Worm (Caenorhabditis elegans) whole organism, L1 larva: ENCODE measurements around the gene bmy-1.
A peak's percentile ranks its signal among the peaks of the same experiment; 100 is the strongest.

Experiments used
- aha-1 ChIP-seq: fragments of 150-350 bp; optimal IDR thresholded peaks from 2 replicates; lab custom pipeline; 2014; ENCODE audit warnings: missing biosample characterization, missing genetic modification characterization
- ama-1 ChIP-seq: fragments of 150-350 bp; optimal IDR thresholded peaks from 2 replicates; lab custom pipeline; 2014
- ceh-63 ChIP-seq: fragments of 200-800 bp; sonication (Bioruptor generic); optimal IDR thresholded peaks from 2 replicates; lab custom pipeline; 2018; ENCODE audit warnings: mild to moderate bottlenecking, missing genetic modification characterization, missing compliant biosample characterization
- ceh-8 ChIP-seq: fragments of 200-800 bp; sonication (Bioruptor generic); optimal IDR thresholded peaks from 2 replicates; lab custom pipeline; 2018; ENCODE audit warnings: mild to moderate bottlenecking, missing genetic modification characterization, moderate library complexity, missing compliant biosample characterization
- dsc-1 ChIP-seq: sonication (generic microtip); optimal IDR thresholded peaks from 2 replicates; lab custom pipeline; 2016; ENCODE audit warnings: mild to moderate bottlenecking, missing genetic modification characterization, missing compliant biosample characterization
- efl-1 ChIP-seq, 4 experiments: fragments of 150-350 bp; optimal IDR thresholded peaks in 3 of 4; peaks in 1 of 4; 1 replicate in 1 of 4; 2 replicates in 3 of 4; lab custom pipeline; 2014; ENCODE audit warnings: missing biosample characterization in 2 of 4, missing genetic modification characterization in 2 of 4, missing genetic modification reagents in 2 of 4
- efl-3 ChIP-seq: fragments of 200-800 bp; sonication (Bioruptor generic); optimal IDR thresholded peaks from 2 replicates; lab custom pipeline; 2018; ENCODE audit warnings: mild to moderate bottlenecking, missing genetic modification characterization, missing compliant biosample characterization
- egl-13 ChIP-seq: sonication (generic microtip); optimal IDR thresholded peaks from 2 replicates; lab custom pipeline; 2016; ENCODE audit warnings: missing genotype, missing genetic modification reagents, missing genetic modification characterization, missing compliant biosample characterization
- elt-2 ChIP-seq: sonication (generic microtip); optimal IDR thresholded peaks from 2 replicates; lab custom pipeline; 2016; ENCODE audit warnings: missing genetic modification characterization, mild to moderate bottlenecking, inconsistent platforms, missing compliant biosample characterization, missing genetic modification reagents
- ets-5 ChIP-seq: fragments of 200-800 bp; sonication (Bioruptor generic); IDR thresholded peaks from 2 replicates; pipeline ENCODE4 v1.3.6; 2022; ENCODE audit warnings: missing genetic modification characterization, missing compliant biosample characterization
- fkh-8 ChIP-seq: sonication (generic microtip); optimal IDR thresholded peaks from 2 replicates; lab custom pipeline; 2016; ENCODE audit warnings: mild to moderate bottlenecking, missing genetic modification characterization, missing compliant biosample characterization
- hlh-4 ChIP-seq: sonication (generic microtip); optimal IDR thresholded peaks from 2 replicates; lab custom pipeline; 2016; ENCODE audit warnings: mild to moderate bottlenecking, missing genetic modification characterization, missing compliant biosample characterization
- hpl-2 ChIP-seq: fragments of 150-350 bp; optimal IDR thresholded peaks from 2 replicates; lab custom pipeline; 2014; ENCODE audit warnings: missing biosample characterization, missing genetic modification reagents, missing genetic modification characterization
- irx-1 ChIP-seq: sonication (generic microtip); optimal IDR thresholded peaks from 2 replicates; lab custom pipeline; 2016; ENCODE audit warnings: missing genetic modification characterization, missing compliant biosample characterization
- isw-1 ChIP-seq: fragments of 200-800 bp; sonication (Bioruptor generic); IDR thresholded peaks from 2 replicates; pipeline ENCODE4 v1.3.6; 2022; ENCODE audit warnings: missing genetic modification characterization, missing compliant biosample characterization
- lin-14 ChIP-seq: fragments of 200-800 bp; sonication (Bioruptor generic); optimal IDR thresholded peaks from 2 replicates; lab custom pipeline; 2018; ENCODE audit warnings: mild to moderate bottlenecking, missing genetic modification characterization, moderate library complexity, missing compliant biosample characterization
- lin-15B ChIP-seq: fragments of 150-350 bp; sonication (generic microtip); optimal IDR thresholded peaks from 3 replicates; lab custom pipeline; 2014; ENCODE audit warnings: missing biosample characterization, missing genetic modification characterization
- lsy-2 ChIP-seq, 2 experiments: fragments of 150-350 bp; optimal IDR thresholded peaks; 2 replicates each; lab custom pipeline; 2014; ENCODE audit warnings: missing biosample characterization in 2 of 2, missing genetic modification characterization in 2 of 2
- mab-9 ChIP-seq: fragments of 200-800 bp; sonication (Bioruptor generic); IDR thresholded peaks from 2 replicates; pipeline ENCODE4 v1.3.6; 2022; ENCODE audit warnings: missing genetic modification reagents, missing genetic modification characterization, missing compliant biosample characterization
- mep-1 ChIP-seq: fragments of 150-350 bp; optimal IDR thresholded peaks from 2 replicates; lab custom pipeline; 2014; ENCODE audit warnings: missing biosample characterization, missing genetic modification characterization
- nhr-11 ChIP-seq: fragments of 150-350 bp; optimal IDR thresholded peaks from 2 replicates; lab custom pipeline; 2014; ENCODE audit warnings: missing biosample characterization, missing genetic modification characterization
- nhr-19 ChIP-seq: fragments of 200-800 bp; sonication (Bioruptor generic); conservative IDR thresholded peaks from 2 replicates; pipeline ENCODE4 v1.3.6; 2022; ENCODE audit warnings: missing genetic modification characterization, missing compliant biosample characterization
- nhr-237 ChIP-seq: fragments of 150-350 bp; optimal IDR thresholded peaks from 2 replicates; lab custom pipeline; 2014; ENCODE audit warnings: missing biosample characterization, missing genetic modification characterization
- nhr-47 ChIP-seq: sonication (generic microtip); optimal IDR thresholded peaks from 2 replicates; lab custom pipeline; 2016; ENCODE audit warnings: mild to moderate bottlenecking, missing genetic modification characterization, moderate library complexity, missing compliant biosample characterization
- nhr-71 ChIP-seq: sonication (generic microtip); optimal IDR thresholded peaks from 2 replicates; lab custom pipeline; 2016; ENCODE audit warnings: mild to moderate bottlenecking, missing genetic modification characterization, moderate library complexity, missing compliant biosample characterization
- nhr-90 ChIP-seq: sonication (generic microtip); optimal IDR thresholded peaks from 2 replicates; lab custom pipeline; 2016; ENCODE audit warnings: mild to moderate bottlenecking, missing genetic modification characterization, missing compliant biosample characterization; ENCODE audit not compliant: poor library complexity
- pag-3 ChIP-seq: sonication (generic microtip); optimal IDR thresholded peaks from 2 replicates; lab custom pipeline; 2017; ENCODE audit warnings: missing genetic modification characterization, mild to moderate bottlenecking, missing compliant biosample characterization, antibody characterized with exemption, borderline replicate concordance; ENCODE audit not compliant: insufficient read depth
- pax-3 ChIP-seq: fragments of 200-800 bp; sonication (Bioruptor generic); optimal IDR thresholded peaks from 2 replicates; lab custom pipeline; 2018; ENCODE audit warnings: mild to moderate bottlenecking, missing genetic modification characterization, moderate library complexity, missing compliant biosample characterization
- sox-4 ChIP-seq: sonication (generic microtip); optimal IDR thresholded peaks from 2 replicates; lab custom pipeline; 2016; ENCODE audit warnings: missing genetic modification characterization, missing compliant biosample characterization
- sup-37 ChIP-seq: fragments of 200-800 bp; sonication (Bioruptor generic); optimal IDR thresholded peaks from 2 replicates; lab custom pipeline; 2018; ENCODE audit warnings: mild to moderate bottlenecking, missing genetic modification characterization, missing compliant biosample characterization
- swsn-7 ChIP-seq: sonication (generic microtip); optimal IDR thresholded peaks from 2 replicates; lab custom pipeline; 2016; ENCODE audit warnings: missing genetic modification characterization, missing compliant biosample characterization
- tbx-2 ChIP-seq: sonication (generic microtip); optimal IDR thresholded peaks from 2 replicates; lab custom pipeline; 2016; ENCODE audit warnings: missing genetic modification characterization, missing compliant biosample characterization
- unc-62 ChIP-seq: fragments of 150-350 bp; optimal IDR thresholded peaks from 2 replicates; lab custom pipeline; 2014; ENCODE audit warnings: missing biosample characterization, missing genetic modification reagents, missing genetic modification characterization
- unc-98 ChIP-seq: fragments of 200-800 bp; sonication (Bioruptor generic); IDR thresholded peaks from 2 replicates; pipeline ENCODE4 v1.3.6; 2022; ENCODE audit warnings: missing genetic modification characterization, missing compliant biosample characterization
- zip-4 ChIP-seq: fragments of 200-800 bp; sonication (Bioruptor generic); optimal IDR thresholded peaks from 2 replicates; lab custom pipeline; 2018; ENCODE audit warnings: mild to moderate bottlenecking, missing genetic modification characterization, moderate library complexity, missing compliant biosample characterization
- ztf-11 ChIP-seq, 2 experiments: sonication (generic microtip); optimal IDR thresholded peaks; 2 replicates each; lab custom pipeline; 2016 to 2017; ENCODE audit warnings: missing genetic modification characterization in 2 of 2, missing biosample characterization in 1 of 2, missing compliant biosample characterization in 1 of 2
- ztf-4 ChIP-seq: fragments of 150-350 bp; optimal IDR thresholded peaks from 2 replicates; lab custom pipeline; 2014; ENCODE audit warnings: missing biosample characterization, missing genetic modification characterization

bmy-1 gene

ce11 chrII:5326024-5326627 lies 32.4 kb upstream of the bmy-1 start (continued):
- no peak for TF ChIP-seq unc-62 (GFP tag; lab: Kevin White, UChicago)
- peak; percentile 35 for TF ChIP-seq egl-13
- TF ChIP-seq nhr-237 (tag; lab: Kevin White, UChicago), result peak; percentile 18
- TF ChIP-seq hpl-2 (GFP tag; lab: Kevin White, UChicago), result no peak
- peak; percentile 33 for TF ChIP-seq isw-1 (GFP tag; lab: Robert Waterston, UW)
- TF ChIP-seq zip-4 (GFP tag; lab: Kevin White, UChicago), result peak; percentile 38
- TF ChIP-seq nhr-11 (tag; lab: Kevin White, UChicago), result no peak
- TF ChIP-seq irx-1 (tag; lab: Kevin White, UChicago), result peak; percentile 48
- peak; percentile 14; the same call in 1 of the 2 replicates for TF ChIP-seq nhr-19 (GFP tag; lab: Robert Waterston, UW)

- TF ChIP-seq dsc-1 (tag; lab: Kevin White, UChicago) (peak; percentile 99), egl-13 (peak; percentile 8), sox-4 (peak; percentile 70), nhr-71 (peak; percentile 4), efl-3 (GFP tag; lab: Kevin White, UChicago) (no peak), nhr-11 (tag; lab: Kevin White, UChicago) (peak; percentile 19), ets-5 (GFP tag; lab: Robert Waterston, UW) (0 out of 2 replicates have a peak, but pooled peaks have one; percentile 82), fkh-8 (peak; percentile 57), nhr-47 (tag; lab: Kevin White, UChicago) (peak; percentile 60), unc-98 (GFP tag; lab: Robert Waterston, UW) (no peak), pax-3 (peak; percentile 72), lin-15B (no peak), efl-1 (optimal IDR thresholded peaks at IDR 0.05; lab: Kevin White, UChicago) (no peak), efl-1 (GFP tag; optimal IDR thresholded peaks at IDR 0.05 in 1 of 2; lab: Kevin White, UChicago) (no peak)
- TF ChIP-seq, all 84 proteins: peak for 9
These were observed 31.6 kb upstream of the bmy-1 start for ce11 chrII:5326891-5327290.

- no peak for TF ChIP-seq aha-1 (tag; lab: Kevin White, UChicago)
- no peak for TF ChIP-seq sup-37 (GFP tag; lab: Kevin White, UChicago)
- TF ChIP-seq unc-62 (GFP tag; lab: Kevin White, UChicago), result no peak
- no peak for TF ChIP-seq ceh-63 (GFP tag; lab: Kevin White, UChicago)
- peak; percentile 75 for TF ChIP-seq nhr-71
- TF ChIP-seq sox-4, result peak; percentile 1
- no peak for TF ChIP-seq ceh-8 (GFP tag; lab: Kevin White, UChicago)
- TF ChIP-seq nhr-47 (tag; lab: Kevin White, UChicago), result peak; percentile 60
- no peak for TF ChIP-seq irx-1 (tag; lab: Kevin White, UChicago)
- peak; percentile 41 for TF ChIP-seq nhr-11 (tag; lab: Kevin White, UChicago)
- TF ChIP-seq nhr-90, result no peak
- TF ChIP-seq ztf-11 (tag; optimal IDR thresholded peaks at IDR 0.05; lab: Kevin White, UChicago), result no peak
- peak; percentile 89 for TF ChIP-seq dsc-1 (tag; lab: Kevin White, UChicago)
- peak; percentile 54 for TF ChIP-seq lin-14 (GFP tag; lab: Kevin White, UChicago)
- TF ChIP-seq mep-1 (tag; lab: Kevin White, UChicago), result peak; percentile 27
- TF ChIP-seq efl-1 (optimal IDR thresholded peaks at IDR 0.05; lab: Kevin White, UChicago), result no peak
- peak in 1 of 2 experiments; percentile 36 for TF ChIP-seq efl-1 (GFP tag; optimal IDR thresholded peaks at IDR 0.05 in 1 of 2; lab: Kevin White, UChicago)
- no peak for TF ChIP-seq mab-9 (GFP tag; lab: Robert Waterston, UW)
- no peak for TF ChIP-seq elt-2 (tag; lab: Kevin White, UChicago)
- peak; percentile 9 for TF ChIP-seq hlh-4 (tag; lab: Kevin White, UChicago)
- no peak for TF ChIP-seq ama-1 (lab: Kevin White, UChicago)
- TF ChIP-seq pag-3, result no peak
- TF ChIP-seq egl-13, result peak; percentile 39
- peak; percentile 12 for TF ChIP-seq ztf-4
- TF ChIP-seq tbx-2 (tag; lab: Kevin White, UChicago), result no peak
- TF ChIP-seq lsy-2 (tag; optimal IDR thresholded peaks at IDR 0.05; lab: Kevin White, UChicago), result peak in 1 of 2 experiments; percentile 10
- no peak for TF ChIP-seq lin-15B
- peak; percentile 84 for TF ChIP-seq fkh-8
- peak; percentile 70 for TF ChIP-seq pax-3
- peak; percentile 2 for TF ChIP-seq swsn-7 (tag; lab: Kevin White, UChicago)
These were observed 29.6 kb upstream of the bmy-1 start for ce11 chrII:5328912-5329311.
